Fruit fly (Drosophila melanogaster): Measurements from ENCODE around the gene Cdk2.

Cdk2 gene

dm6 chr3R:20762175-20762795 is 26.9 kb downstream of the Cdk2 start, which contains the start of gene CG31195 (continued):
- no peak for TF ChIP-seq CG10565 (GFP tag; optimal IDR thresholded peaks at IDR 0.05)
- TF ChIP-seq CG6854 (GFP tag; optimal IDR thresholded peaks at IDR 0.05): no peak
- no peak for TF ChIP-seq CG3726 (GFP tag; IDR thresholded peaks at IDR 0.05)
- no peak for TF ChIP-seq B-H1 (GFP tag; IDR thresholded peaks at IDR 0.05)
- peak; percentile 63; the same call in 1 of the 4 replicates for TF ChIP-seq chinmo (GFP tag; IDR thresholded peaks at IDR 0.05; ENCODE audit: partially characterized antibody)
- no peak for TF ChIP-seq CG9797 (GFP tag; optimal IDR thresholded peaks at IDR 0.05)
- TF ChIP-seq Trl (optimal IDR thresholded peaks at IDR 0.05): no peak
- no peak for TF ChIP-seq Trl (GFP tag; optimal IDR thresholded peaks at IDR 0.05)
- no peak for TF ChIP-seq CG1832 (GFP tag; optimal IDR thresholded peaks at IDR 0.05)
- TF ChIP-seq sna (GFP tag; IDR thresholded peaks at IDR 0.05; ENCODE audit: partially characterized antibody): peak; percentile 75
- no peak for TF ChIP-seq ftz-f1 (GFP tag; optimal IDR thresholded peaks at IDR 0.05)
- TF ChIP-seq Nf-YB (GFP tag; optimal IDR thresholded peaks at IDR 0.05): no peak
- TF ChIP-seq CG12659 (GFP tag; optimal IDR thresholded peaks at IDR 0.05): peak; percentile 21
- TF ChIP-seq kni (GFP tag; optimal IDR thresholded peaks at IDR 0.05): no peak
- peak; percentile 12 for TF ChIP-seq dmrt11E (tag; optimal IDR thresholded peaks at IDR 0.05)
- no peak for TF ChIP-seq emc (GFP tag; optimal IDR thresholded peaks at IDR 0.05)
- no peak for TF ChIP-seq insv (GFP tag; optimal IDR thresholded peaks at IDR 0.05)
- TF ChIP-seq Scr (GFP tag; IDR thresholded peaks at IDR 0.05; ENCODE audit: partially characterized antibody): peak; percentile 88
- peak; percentile 66 for TF ChIP-seq CG6791 (GFP tag; IDR thresholded peaks at IDR 0.05; ENCODE audit: partially characterized antibody)
- peak; percentile 34; the same call in 1 of the 2 replicates for TF ChIP-seq CG9932 (GFP tag; IDR thresholded peaks at IDR 0.05)
- TF ChIP-seq hkb (optimal IDR thresholded peaks at IDR 0.05): no peak
- TF ChIP-seq hkb (GFP tag; IDR thresholded peaks at IDR 0.05): no peak
- no peak for TF ChIP-seq nom (GFP tag; optimal IDR thresholded peaks at IDR 0.05)
- TF ChIP-seq Sry-δ (GFP tag; optimal IDR thresholded peaks at IDR 0.05): peak; percentile 83
- no peak for TF ChIP-seq CG10462 (GFP tag; optimal IDR thresholded peaks at IDR 0.05)
- TF ChIP-seq cas (GFP tag; IDR thresholded peaks at IDR 0.05): no peak
- TF ChIP-seq fd96Cb (tag; optimal IDR thresholded peaks at IDR 0.05): no peak
- TF ChIP-seq CG1647 (GFP tag; optimal IDR thresholded peaks at IDR 0.05): no peak
- TF ChIP-seq CG17361 (GFP tag; IDR thresholded peaks at IDR 0.05): peak; percentile 17; the same call in 1 of the 3 replicates
- no peak for TF ChIP-seq CG1024 (GFP tag; IDR thresholded peaks at IDR 0.05)
- no peak for TF ChIP-seq CG6654 (GFP tag; optimal IDR thresholded peaks at IDR 0.05)
- TF ChIP-seq en (GFP tag; optimal IDR thresholded peaks at IDR 0.05): no peak
- TF ChIP-seq Ets65A (GFP tag): no peak
- no peak for TF ChIP-seq pnt (GFP tag; optimal IDR thresholded peaks at IDR 0.05)
- no peak for TF ChIP-seq kah (GFP tag; optimal IDR thresholded peaks at IDR 0.05)
- TF ChIP-seq Aef1 (GFP tag; IDR thresholded peaks at IDR 0.05): no peak
- TF ChIP-seq Opbp (GFP tag; IDR thresholded peaks at IDR 0.05; ENCODE audit: partially characterized antibody): peak; percentile 71
- TF ChIP-seq zen2 (GFP tag; IDR thresholded peaks at IDR 0.05; ENCODE audit: partially characterized antibody): peak; percentile 76
- TF ChIP-seq Camta (GFP tag; optimal IDR thresholded peaks at IDR 0.05): no peak
- no peak for TF ChIP-seq dimm (GFP tag; IDR thresholded peaks at IDR 0.05)
- no peak for TF ChIP-seq sima (GFP tag; optimal IDR thresholded peaks at IDR 0.05)
- TF ChIP-seq tgo (GFP tag; IDR thresholded peaks at IDR 0.05): no peak
- TF ChIP-seq Dip3 (GFP tag; optimal IDR thresholded peaks at IDR 0.05): no peak
- TF ChIP-seq Tbp (GFP tag; optimal IDR thresholded peaks at IDR 0.05): no peak
- no peak for TF ChIP-seq CrebB (tag; optimal IDR thresholded peaks at IDR 0.05)
- TF ChIP-seq CG16863 (GFP tag; optimal IDR thresholded peaks at IDR 0.05): no peak
- TF ChIP-seq CG8290 (GFP tag; optimal IDR thresholded peaks at IDR 0.05): peak; percentile 66
- TF ChIP-seq CG8290 (tag; optimal IDR thresholded peaks at IDR 0.05): peak in 1 of 2 experiments; percentile 21
- TF ChIP-seq jigr1 (GFP tag; IDR thresholded peaks at IDR 0.05): no peak
- peak; percentile 82 for TF ChIP-seq unc-4 (GFP tag; IDR thresholded peaks at IDR 0.05; ENCODE audit: partially characterized antibody)
- TF ChIP-seq Sox102F (GFP tag; optimal IDR thresholded peaks at IDR 0.05): no peak

Measured in whole organism, embryonic.